Fruit fly (Drosophila melanogaster): Measurements from ENCODE around the gene CG31730.

The CG31730 gene

dm6 chr2L:13229388-13229882 lies 30.1 kb downstream of the CG31730 start, which contains the start of gene CG16815:
TSS of gene CG16815 (plus strand) at chr2L:13229832.
- TF ChIP-seq HLH54F (GFP tag; optimal IDR thresholded peaks at IDR 0.05): no peak
- TF ChIP-seq Bdp1 (GFP tag; optimal IDR thresholded peaks at IDR 0.05): no peak
- no peak for TF ChIP-seq ken (GFP tag; IDR thresholded peaks at IDR 0.05)
- no peak for TF ChIP-seq knrl (GFP tag; IDR thresholded peaks at IDR 0.05; ENCODE audit: partially characterized antibody)
- no peak for TF ChIP-seq Meics (GFP tag; optimal IDR thresholded peaks at IDR 0.05)
- no peak for TF ChIP-seq CG17829 (tag; optimal IDR thresholded peaks at IDR 0.05)
- TF ChIP-seq HLH3B (GFP tag; IDR thresholded peaks at IDR 0.05): no peak
- no peak for TF ChIP-seq CG10366 (GFP tag; IDR thresholded peaks at IDR 0.05)
- TF ChIP-seq gcm2 (GFP tag; optimal IDR thresholded peaks at IDR 0.05): no peak
- TF ChIP-seq cato (GFP tag; optimal IDR thresholded peaks at IDR 0.05; ENCODE audit: borderline replicate concordance): no peak
- TF ChIP-seq NC2α (GFP tag; optimal IDR thresholded peaks at IDR 0.05): no peak
- TF ChIP-seq ase (GFP tag; IDR thresholded peaks at IDR 0.05): no peak
- TF ChIP-seq CG14667 (GFP tag; IDR thresholded peaks at IDR 0.05): no peak
- no peak for TF ChIP-seq YL-1 (GFP tag; optimal IDR thresholded peaks at IDR 0.05)
- no peak for TF ChIP-seq en (GFP tag; optimal IDR thresholded peaks at IDR 0.05)
- no peak for TF ChIP-seq Lhr (GFP tag; optimal IDR thresholded peaks at IDR 0.05)
- TF ChIP-seq ttk (GFP tag; IDR thresholded peaks at IDR 0.05): no peak
- no peak for TF ChIP-seq kay (GFP tag; optimal IDR thresholded peaks at IDR 0.05)
- TF ChIP-seq Hmx (GFP tag; optimal IDR thresholded peaks at IDR 0.05): no peak
- TF ChIP-seq CG2889 (GFP tag; IDR thresholded peaks at IDR 0.05): no peak
- peak; percentile 95 for TF ChIP-seq zen (tag; optimal IDR thresholded peaks at IDR 0.05)
- TF ChIP-seq CG15479 (GFP tag; optimal IDR thresholded peaks at IDR 0.05): peak; percentile 100
- TF ChIP-seq gro (GFP tag; optimal IDR thresholded peaks at IDR 0.05): no peak
- TF ChIP-seq dm (GFP tag; optimal IDR thresholded peaks at IDR 0.05): no peak
- TF ChIP-seq tll (GFP tag; optimal IDR thresholded peaks at IDR 0.05): peak in 1 of 2 experiments; percentile 87
- no peak for TF ChIP-seq CG18599 (GFP tag; optimal IDR thresholded peaks at IDR 0.05)
- TF ChIP-seq sc (optimal IDR thresholded peaks at IDR 0.05): no peak
- no peak for TF ChIP-seq sc (GFP tag; optimal IDR thresholded peaks at IDR 0.05)
- TF ChIP-seq CG6254 (GFP tag; optimal IDR thresholded peaks at IDR 0.05): no peak
- no peak for TF ChIP-seq CG8290 (GFP tag; optimal IDR thresholded peaks at IDR 0.05)
- no peak for TF ChIP-seq CG8290 (tag; optimal IDR thresholded peaks at IDR 0.05)
- peak; percentile 21; the same call in 1 of the 2 replicates for TF ChIP-seq gt (GFP tag; IDR thresholded peaks at IDR 0.05)
- TF ChIP-seq Kr (GFP tag; optimal IDR thresholded peaks at IDR 0.05): peak; percentile 77
- no peak for TF ChIP-seq wor (GFP tag; IDR thresholded peaks at IDR 0.05)
- TF ChIP-seq CG14965 (GFP tag; optimal IDR thresholded peaks at IDR 0.05; ENCODE audit: borderline replicate concordance): no peak
- no peak for TF ChIP-seq hbn (GFP tag; IDR thresholded peaks at IDR 0.05; ENCODE audit: partially characterized antibody)
- no peak for TF ChIP-seq H15 (GFP tag; IDR thresholded peaks at IDR 0.05)
- TF ChIP-seq CG8388 (GFP tag; optimal IDR thresholded peaks at IDR 0.05): no peak
- no peak for TF ChIP-seq CG3281 (GFP tag; optimal IDR thresholded peaks at IDR 0.05)
- TF ChIP-seq slbo (GFP tag; IDR thresholded peaks at IDR 0.05): no peak
- TF ChIP-seq Taf1 (GFP tag; IDR thresholded peaks at IDR 0.05): no peak
- no peak for TF ChIP-seq CG9932 (GFP tag; IDR thresholded peaks at IDR 0.05)
- TF ChIP-seq eve (GFP tag; optimal IDR thresholded peaks at IDR 0.05): no peak
- TF ChIP-seq cad (GFP tag; optimal IDR thresholded peaks at IDR 0.05): peak; percentile 91
- no peak for TF ChIP-seq NC2β (GFP tag; optimal IDR thresholded peaks at IDR 0.05)
- TF ChIP-seq CG34376 (GFP tag; optimal IDR thresholded peaks at IDR 0.05): no peak
- TF ChIP-seq twi (tag; optimal IDR thresholded peaks at IDR 0.05): peak; percentile 59
- TF ChIP-seq sug (tag; optimal IDR thresholded peaks at IDR 0.05): no peak
- TF ChIP-seq CG33213 (GFP tag; optimal IDR thresholded peaks at IDR 0.05): no peak

All from whole organism, embryonic.